Worm (Caenorhabditis elegans) whole organism, L1 larva: ENCODE measurements around the gene tag-65.
A peak's percentile ranks its signal among the peaks of the same experiment; 100 is the strongest.

Experiments used
- C34B4.2 ChIP-seq: sonication (generic microtip); optimal IDR thresholded peaks from 2 replicates; lab custom pipeline; 2017; ENCODE audit warnings: mild to moderate bottlenecking, missing genetic modification characterization, missing compliant biosample characterization
- F16B12.6 ChIP-seq: fragments of 150-350 bp; optimal IDR thresholded peaks from 2 replicates; lab custom pipeline; 2014; ENCODE audit warnings: missing biosample characterization, missing genetic modification characterization
- blmp-1 ChIP-seq: fragments of 150-350 bp; optimal IDR thresholded peaks from 2 replicates; lab custom pipeline; 2014; ENCODE audit warnings: missing biosample characterization, missing genetic modification characterization
- ceh-63 ChIP-seq: fragments of 200-800 bp; sonication (Bioruptor generic); optimal IDR thresholded peaks from 2 replicates; lab custom pipeline; 2018; ENCODE audit warnings: mild to moderate bottlenecking, missing genetic modification characterization, missing compliant biosample characterization
- ceh-90 ChIP-seq: sonication (generic microtip); optimal IDR thresholded peaks from 2 replicates; lab custom pipeline; 2016; ENCODE audit warnings: missing genetic modification characterization, missing compliant biosample characterization
- ces-1 ChIP-seq: fragments of 150-350 bp; optimal IDR thresholded peaks from 2 replicates; lab custom pipeline; 2014; ENCODE audit warnings: missing biosample characterization, missing genetic modification reagents, missing genetic modification characterization
- dpl-1 ChIP-seq, 3 experiments: fragments of 150-350 bp in 2 of 3; sonication (generic microtip) in 1 of 3; optimal IDR thresholded peaks; 2 replicates each; lab custom pipeline; 2014 to 2017; ENCODE audit warnings: missing biosample characterization in 3 of 3, missing genetic modification characterization in 3 of 3, missing genetic modification reagents in 3 of 3
- dsc-1 ChIP-seq: sonication (generic microtip); optimal IDR thresholded peaks from 2 replicates; lab custom pipeline; 2016; ENCODE audit warnings: mild to moderate bottlenecking, missing genetic modification characterization, missing compliant biosample characterization
- efl-1 ChIP-seq, 4 experiments: fragments of 150-350 bp; optimal IDR thresholded peaks in 3 of 4; peaks in 1 of 4; 1 replicate in 1 of 4; 2 replicates in 3 of 4; lab custom pipeline; 2014; ENCODE audit warnings: missing biosample characterization in 2 of 4, missing genetic modification characterization in 2 of 4, missing genetic modification reagents in 2 of 4
- egl-13 ChIP-seq: sonication (generic microtip); optimal IDR thresholded peaks from 2 replicates; lab custom pipeline; 2016; ENCODE audit warnings: missing genotype, missing genetic modification reagents, missing genetic modification characterization, missing compliant biosample characterization
- elt-3 ChIP-seq, 6 experiments: fragments of 150-350 bp in 1 of 6; sonication (generic microtip); optimal IDR thresholded peaks; 2 replicates each; lab custom pipeline; 2017 to 2018; ENCODE audit warnings: missing biosample characterization in 6 of 6, missing genetic modification characterization in 6 of 6, inconsistent platforms in 1 of 6
- ets-5 ChIP-seq: fragments of 200-800 bp; sonication (Bioruptor generic); IDR thresholded peaks from 2 replicates; pipeline ENCODE4 v1.3.6; 2022; ENCODE audit warnings: missing genetic modification characterization, missing compliant biosample characterization
- grh-1 ChIP-seq: fragments of 200-800 bp; sonication (Bioruptor generic); IDR thresholded peaks from 2 replicates; pipeline ENCODE4 v1.3.6; 2022; ENCODE audit warnings: missing genetic modification reagents, missing genetic modification characterization, missing compliant biosample characterization
- hlh-4 ChIP-seq: sonication (generic microtip); optimal IDR thresholded peaks from 2 replicates; lab custom pipeline; 2016; ENCODE audit warnings: mild to moderate bottlenecking, missing genetic modification characterization, missing compliant biosample characterization
- hpl-2 ChIP-seq: fragments of 150-350 bp; optimal IDR thresholded peaks from 2 replicates; lab custom pipeline; 2014; ENCODE audit warnings: missing biosample characterization, missing genetic modification reagents, missing genetic modification characterization
- jun-1 ChIP-seq: fragments of 150-350 bp; optimal IDR thresholded peaks from 2 replicates; lab custom pipeline; 2014; ENCODE audit warnings: missing biosample characterization, missing genetic modification reagents, missing genetic modification characterization
- lin-14 ChIP-seq: fragments of 200-800 bp; sonication (Bioruptor generic); optimal IDR thresholded peaks from 2 replicates; lab custom pipeline; 2018; ENCODE audit warnings: mild to moderate bottlenecking, missing genetic modification characterization, moderate library complexity, missing compliant biosample characterization
- lin-15B ChIP-seq: fragments of 150-350 bp; sonication (generic microtip); optimal IDR thresholded peaks from 3 replicates; lab custom pipeline; 2014; ENCODE audit warnings: missing biosample characterization, missing genetic modification characterization
- lin-35 ChIP-seq, 2 experiments: fragments of 150-350 bp; optimal IDR thresholded peaks; 2 replicates each; lab custom pipeline; 2014; ENCODE audit warnings: missing biosample characterization in 2 of 2, missing genetic modification characterization in 2 of 2, missing genetic modification reagents in 2 of 2
- lin-39 ChIP-seq: fragments of 150-350 bp; optimal IDR thresholded peaks from 2 replicates; lab custom pipeline; 2014; ENCODE audit warnings: missing biosample characterization, missing genetic modification reagents, missing genetic modification characterization
- lir-3 ChIP-seq: sonication (generic microtip); optimal IDR thresholded peaks from 2 replicates; lab custom pipeline; 2016; ENCODE audit warnings: mild to moderate bottlenecking, missing genetic modification characterization, moderate library complexity, missing compliant biosample characterization; ENCODE audit not compliant: poor library complexity
- lsy-2 ChIP-seq, 2 experiments: fragments of 150-350 bp; optimal IDR thresholded peaks; 2 replicates each; lab custom pipeline; 2014; ENCODE audit warnings: missing biosample characterization in 2 of 2, missing genetic modification characterization in 2 of 2
- mef-2 ChIP-seq: fragments of 150-350 bp; optimal IDR thresholded peaks from 2 replicates; lab custom pipeline; 2014; ENCODE audit warnings: missing biosample characterization, missing genetic modification characterization
- mep-1 ChIP-seq: fragments of 150-350 bp; optimal IDR thresholded peaks from 2 replicates; lab custom pipeline; 2014; ENCODE audit warnings: missing biosample characterization, missing genetic modification characterization
- nhr-11 ChIP-seq: fragments of 150-350 bp; optimal IDR thresholded peaks from 2 replicates; lab custom pipeline; 2014; ENCODE audit warnings: missing biosample characterization, missing genetic modification characterization
- nhr-12 ChIP-seq: sonication (generic microtip); optimal IDR thresholded peaks from 2 replicates; lab custom pipeline; 2017; ENCODE audit warnings: missing biosample characterization, missing genetic modification characterization
- nhr-28 ChIP-seq: fragments of 150-350 bp; optimal IDR thresholded peaks from 2 replicates; lab custom pipeline; 2014; ENCODE audit warnings: missing biosample characterization, missing genetic modification characterization
- nhr-47 ChIP-seq: sonication (generic microtip); optimal IDR thresholded peaks from 2 replicates; lab custom pipeline; 2016; ENCODE audit warnings: mild to moderate bottlenecking, missing genetic modification characterization, moderate library complexity, missing compliant biosample characterization
- nhr-76 ChIP-seq: sonication (generic microtip); optimal IDR thresholded peaks from 2 replicates; lab custom pipeline; 2017; ENCODE audit warnings: missing biosample characterization, missing genetic modification characterization
- nhr-90 ChIP-seq: sonication (generic microtip); optimal IDR thresholded peaks from 2 replicates; lab custom pipeline; 2016; ENCODE audit warnings: mild to moderate bottlenecking, missing genetic modification characterization, missing compliant biosample characterization; ENCODE audit not compliant: poor library complexity
- pax-3 ChIP-seq: fragments of 200-800 bp; sonication (Bioruptor generic); optimal IDR thresholded peaks from 2 replicates; lab custom pipeline; 2018; ENCODE audit warnings: mild to moderate bottlenecking, missing genetic modification characterization, moderate library complexity, missing compliant biosample characterization
- skn-1 ChIP-seq: fragments of 150-350 bp; optimal IDR thresholded peaks from 2 replicates; lab custom pipeline; 2014; ENCODE audit warnings: missing biosample characterization, missing genetic modification characterization
- snpc-4 ChIP-seq: fragments of 150-350 bp; optimal IDR thresholded peaks from 2 replicates; lab custom pipeline; 2014; ENCODE audit warnings: missing biosample characterization, missing genetic modification characterization
- sox-4 ChIP-seq: sonication (generic microtip); optimal IDR thresholded peaks from 2 replicates; lab custom pipeline; 2016; ENCODE audit warnings: missing genetic modification characterization, missing compliant biosample characterization
- sptf-1 ChIP-seq: fragments of 150-350 bp; optimal IDR thresholded peaks from 2 replicates; lab custom pipeline; 2014; ENCODE audit warnings: missing biosample characterization, missing genetic modification characterization
- sup-37 ChIP-seq: fragments of 200-800 bp; sonication (Bioruptor generic); optimal IDR thresholded peaks from 2 replicates; lab custom pipeline; 2018; ENCODE audit warnings: mild to moderate bottlenecking, missing genetic modification characterization, missing compliant biosample characterization
- swsn-7 ChIP-seq: sonication (generic microtip); optimal IDR thresholded peaks from 2 replicates; lab custom pipeline; 2016; ENCODE audit warnings: missing genetic modification characterization, missing compliant biosample characterization
- tbx-2 ChIP-seq: sonication (generic microtip); optimal IDR thresholded peaks from 2 replicates; lab custom pipeline; 2016; ENCODE audit warnings: missing genetic modification characterization, missing compliant biosample characterization
- unc-62 ChIP-seq: fragments of 150-350 bp; optimal IDR thresholded peaks from 2 replicates; lab custom pipeline; 2014; ENCODE audit warnings: missing biosample characterization, missing genetic modification reagents, missing genetic modification characterization
- unc-98 ChIP-seq: fragments of 200-800 bp; sonication (Bioruptor generic); IDR thresholded peaks from 2 replicates; pipeline ENCODE4 v1.3.6; 2022; ENCODE audit warnings: missing genetic modification characterization, missing compliant biosample characterization
- vab-15 ChIP-seq: sonication (generic microtip); optimal IDR thresholded peaks from 2 replicates; lab custom pipeline; 2017; ENCODE audit warnings: missing genotype, mild to moderate bottlenecking, missing genetic modification characterization, missing compliant biosample characterization
- xbp-1 ChIP-seq: sonication (generic microtip); optimal IDR thresholded peaks from 2 replicates; lab custom pipeline; 2016; ENCODE audit warnings: missing genetic modification characterization, missing compliant biosample characterization
- zip-4 ChIP-seq: fragments of 200-800 bp; sonication (Bioruptor generic); optimal IDR thresholded peaks from 2 replicates; lab custom pipeline; 2018; ENCODE audit warnings: mild to moderate bottlenecking, missing genetic modification characterization, moderate library complexity, missing compliant biosample characterization
- ztf-4 ChIP-seq: fragments of 150-350 bp; optimal IDR thresholded peaks from 2 replicates; lab custom pipeline; 2014; ENCODE audit warnings: missing biosample characterization, missing genetic modification characterization

The tag-65 gene

ce11 chrV:13657291-13657690 lies 21.1 kb downstream of the tag-65 start (continued):
- TF ChIP-seq lin-15B (tag; lab: Kevin White, UChicago) = no peak
- peak; percentile 76 for TF ChIP-seq nhr-47 (tag; lab: Kevin White, UChicago)
- no peak for TF ChIP-seq F16B12.6 (tag; lab: Kevin White, UChicago)
- TF ChIP-seq skn-1 = no peak
- TF ChIP-seq grh-1 (GFP tag; lab: Robert Waterston, UW) = peak; percentile 62
- TF ChIP-seq ztf-4 (tag; lab: Kevin White, UChicago) = peak; percentile 84
- no peak for TF ChIP-seq C34B4.2 (tag; lab: Kevin White, UChicago)
- peak; percentile 40 to 75 (median 43) for TF ChIP-seq dpl-1 (GFP tag; optimal IDR thresholded peaks at IDR 0.05; lab: Kevin White, UChicago)
- TF ChIP-seq swsn-7 (tag; lab: Kevin White, UChicago) = peak; percentile 72
- TF ChIP-seq nhr-90 (tag; lab: Kevin White, UChicago) = peak; percentile 89
- no peak for TF ChIP-seq sup-37 (GFP tag; lab: Kevin White, UChicago)
- no peak for TF ChIP-seq unc-98
- peak; percentile 98 for TF ChIP-seq blmp-1 (tag; lab: Kevin White, UChicago)
- no peak for TF ChIP-seq nhr-12 (tag; lab: Kevin White, UChicago)
- TF ChIP-seq efl-1 (optimal IDR thresholded peaks at IDR 0.05; lab: Kevin White, UChicago) = peak; percentile 27 to 44
- TF ChIP-seq efl-1 (GFP tag; optimal IDR thresholded peaks at IDR 0.05 in 1 of 2; lab: Kevin White, UChicago) = peak; percentile 18 to 90
- peak; percentile 63 for TF ChIP-seq xbp-1 (tag; lab: Kevin White, UChicago)
- TF ChIP-seq dsc-1 (tag; lab: Kevin White, UChicago) = peak; percentile 65
- no peak for TF ChIP-seq sox-4 (tag; lab: Kevin White, UChicago)
- peak; percentile 77 for TF ChIP-seq tbx-2 (tag; lab: Kevin White, UChicago)
- TF ChIP-seq nhr-11 (tag; lab: Kevin White, UChicago) = no peak
- TF ChIP-seq ceh-90 = no peak
- TF ChIP-seq vab-15 = no peak
- no peak for TF ChIP-seq nhr-76 (tag; lab: Kevin White, UChicago)
- peak; percentile 64 to 74 for TF ChIP-seq lsy-2 (tag; optimal IDR thresholded peaks at IDR 0.05; lab: Kevin White, UChicago)
- peak in 4 of 6 experiments; percentile 32 to 84 (median 74) for TF ChIP-seq elt-3 (tag; optimal IDR thresholded peaks at IDR 0.05; lab: Kevin White, UChicago)
- no peak for TF ChIP-seq egl-13 (tag; lab: Kevin White, UChicago)
- peak; percentile 39 for TF ChIP-seq hpl-2 (GFP tag; lab: Kevin White, UChicago)
- no peak for TF ChIP-seq nhr-28 (tag; lab: Kevin White, UChicago)
- TF ChIP-seq unc-62 = no peak
- no peak for TF ChIP-seq zip-4
- peak; percentile 14 for TF ChIP-seq pax-3
- peak; percentile 11 for TF ChIP-seq mef-2 (tag; lab: Kevin White, UChicago)
- peak; percentile 6 for TF ChIP-seq jun-1 (tag; lab: Kevin White, UChicago)
- peak; percentile 57 to 83 for TF ChIP-seq lin-35 (GFP tag; optimal IDR thresholded peaks at IDR 0.05; lab: Kevin White, UChicago)
- TF ChIP-seq mep-1 (tag; lab: Kevin White, UChicago) = peak; percentile 82
- no peak for TF ChIP-seq ceh-63
- no peak for TF ChIP-seq ets-5 (GFP tag; lab: Robert Waterston, UW)
- TF ChIP-seq sptf-1 = no peak
- TF ChIP-seq lin-14 (GFP tag; lab: Kevin White, UChicago) = peak; percentile 98
- no peak for TF ChIP-seq ces-1
- no peak for TF ChIP-seq lin-39 (tag; lab: Kevin White, UChicago)
- peak; percentile 76 for TF ChIP-seq lir-3 (tag; lab: Kevin White, UChicago)
- TF ChIP-seq snpc-4 (tag; lab: Kevin White, UChicago) = peak; percentile 56
- TF ChIP-seq hlh-4 (tag; lab: Kevin White, UChicago) = no peak
